Worm (Caenorhabditis elegans) whole organism, L2 larva: ENCODE data around the gene M03C11.9.
"Not testable (repeated sequence)": the region's sequence is repeated elsewhere in the genome, so short reads cannot be mapped to it uniquely, and the experiment has no call there.

Source experiments
- aly-2 ChIP-seq: fragments of 150-350 bp; optimal IDR thresholded peaks from 2 replicates; lab custom pipeline; 2014; ENCODE audit warnings: missing biosample characterization, missing genetic modification characterization
- ama-1 ChIP-seq: fragments of 150-350 bp; optimal IDR thresholded peaks from 2 replicates; lab custom pipeline; 2018; ENCODE audit warnings: inconsistent platforms
- blmp-1 ChIP-seq: sonication (generic microtip); optimal IDR thresholded peaks from 2 replicates; lab custom pipeline; 2017; ENCODE audit warnings: missing genetic modification characterization, mild to moderate bottlenecking, missing compliant biosample characterization, antibody characterized with exemption, moderate library complexity; ENCODE audit not compliant: insufficient read depth
- lin-39 ChIP-seq: fragments of 150-350 bp; optimal IDR thresholded peaks from 2 replicates; lab custom pipeline; 2014; ENCODE audit warnings: missing biosample characterization, missing genetic modification reagents, missing genetic modification characterization
- nhr-11 ChIP-seq: fragments of 150-350 bp; optimal IDR thresholded peaks from 2 replicates; lab custom pipeline; 2014; ENCODE audit warnings: missing biosample characterization, missing genetic modification characterization
- nhr-12 ChIP-seq: fragments of 150-350 bp; optimal IDR thresholded peaks from 2 replicates; lab custom pipeline; 2014; ENCODE audit warnings: missing biosample characterization, missing genetic modification characterization
- nhr-25 ChIP-seq: fragments of 150-350 bp; sonication (generic microtip); optimal IDR thresholded peaks from 3 replicates; lab custom pipeline; 2014; ENCODE audit warnings: missing biosample characterization, missing genetic modification characterization
- skn-1 ChIP-seq: sonication (generic microtip); optimal IDR thresholded peaks from 2 replicates; lab custom pipeline; 2017; ENCODE audit warnings: missing biosample characterization, missing genetic modification characterization
- unc-39 ChIP-seq: fragments of 150-350 bp; optimal IDR thresholded peaks from 2 replicates; lab custom pipeline; 2014; ENCODE audit warnings: missing biosample characterization, missing genetic modification characterization
- unc-62 ChIP-seq: fragments of 150-350 bp; optimal IDR thresholded peaks from 2 replicates; lab custom pipeline; 2014; ENCODE audit warnings: missing biosample characterization, missing genetic modification reagents, missing genetic modification characterization
- ztf-11 ChIP-seq: sonication (generic microtip); optimal IDR thresholded peaks from 2 replicates; lab custom pipeline; 2017; ENCODE audit warnings: missing biosample characterization, missing genetic modification characterization

- TF ChIP-seq skn-1; nhr-11 (tag; lab: Kevin White, UChicago); unc-62 (GFP tag; lab: Kevin White, UChicago); lin-39; ama-1 (lab: Kevin White, UChicago); blmp-1 (tag; lab: Kevin White, UChicago); aly-2 (tag; lab: Kevin White, UChicago); nhr-25 (tag; lab: Kevin White, UChicago); nhr-12 (tag; lab: Kevin White, UChicago); ztf-11 (tag; lab: Kevin White, UChicago); unc-39 (tag; lab: Kevin White, UChicago): not testable (repeated sequence)
Observed at ce11 chrIII:10438780-10439179, 47.3 kb upstream of the M03C11.9 start, which contains the start of gene H04D03.6.
